Worm (Caenorhabditis elegans) whole organism, late embryonic: Measurements from ENCODE around the gene jmjd-5.

Source experiments
- C08G9.2 ChIP-seq: sonication (generic microtip); optimal IDR thresholded peaks from 2 replicates; lab custom pipeline; 2016; ENCODE audit warnings: mild to moderate bottlenecking, missing genetic modification characterization, moderate library complexity, missing compliant biosample characterization
- C38D4.7 ChIP-seq: fragments of 200-800 bp; sonication (Bioruptor generic); optimal IDR thresholded peaks from 2 replicates; lab custom pipeline; 2018; ENCODE audit warnings: mild to moderate bottlenecking, missing genetic modification characterization, moderate library complexity, missing compliant biosample characterization
- F13H6.1 ChIP-seq: sonication (generic microtip); optimal IDR thresholded peaks from 2 replicates; lab custom pipeline; 2016; ENCODE audit warnings: missing genetic modification characterization, missing compliant biosample characterization
- K02D7.2 ChIP-seq: sonication (generic microtip); optimal IDR thresholded peaks from 2 replicates; lab custom pipeline; 2017; ENCODE audit warnings: mild to moderate bottlenecking, missing genetic modification characterization, missing compliant biosample characterization
- Y22D7AL.16 ChIP-seq: sonication (generic microtip); optimal IDR thresholded peaks from 2 replicates; lab custom pipeline; 2016; ENCODE audit warnings: missing genetic modification characterization, missing compliant biosample characterization
- ceh-14 ChIP-seq: sonication (generic microtip); optimal IDR thresholded peaks from 2 replicates; lab custom pipeline; 2016; ENCODE audit warnings: missing genotype, missing genetic modification characterization, missing compliant biosample characterization
- ceh-18 ChIP-seq: sonication (generic microtip); optimal IDR thresholded peaks from 2 replicates; lab custom pipeline; 2016; ENCODE audit warnings: missing genetic modification characterization, missing compliant biosample characterization
- ceh-19 ChIP-seq: fragments of 200-800 bp; sonication (Bioruptor generic); optimal IDR thresholded peaks from 2 replicates; lab custom pipeline; 2018; ENCODE audit warnings: mild to moderate bottlenecking, missing genetic modification characterization, missing compliant biosample characterization
- ceh-22 ChIP-seq: sonication (generic microtip); optimal IDR thresholded peaks from 2 replicates; lab custom pipeline; 2017; ENCODE audit warnings: missing biosample characterization, missing genetic modification characterization
- ceh-24 ChIP-seq: sonication (generic microtip); optimal IDR thresholded peaks from 2 replicates; lab custom pipeline; 2016; ENCODE audit warnings: mild to moderate bottlenecking, missing genetic modification characterization, missing compliant biosample characterization
- ceh-30 ChIP-seq: fragments of 150-350 bp; optimal IDR thresholded peaks from 2 replicates; lab custom pipeline; 2014; ENCODE audit warnings: missing biosample characterization, missing genetic modification characterization
- ceh-34 ChIP-seq: sonication (generic microtip); optimal IDR thresholded peaks from 2 replicates; lab custom pipeline; 2016; ENCODE audit warnings: mild to moderate bottlenecking, missing genetic modification characterization, missing compliant biosample characterization
- che-1 ChIP-seq: sonication (generic microtip); optimal IDR thresholded peaks from 2 replicates; lab custom pipeline; 2016; ENCODE audit warnings: mild to moderate bottlenecking, missing genetic modification characterization, missing compliant biosample characterization
- dmd-4 ChIP-seq: sonication (generic microtip); optimal IDR thresholded peaks from 2 replicates; lab custom pipeline; 2016; ENCODE audit warnings: borderline replicate concordance, missing genetic modification characterization, missing compliant biosample characterization
- elt-2 ChIP-seq: sonication (generic microtip); optimal IDR thresholded peaks from 2 replicates; lab custom pipeline; 2016; ENCODE audit warnings: missing genetic modification reagents, missing genetic modification characterization, missing compliant biosample characterization
- ets-4 ChIP-seq: sonication (generic microtip); optimal IDR thresholded peaks from 2 replicates; lab custom pipeline; 2016; ENCODE audit warnings: missing genetic modification characterization, missing compliant biosample characterization
- fax-1 ChIP-seq: sonication (generic microtip); optimal IDR thresholded peaks from 2 replicates; lab custom pipeline; 2016; ENCODE audit warnings: missing genotype, missing genetic modification characterization, missing compliant biosample characterization
- fkh-10 ChIP-seq: fragments of 150-350 bp; optimal IDR thresholded peaks from 2 replicates; lab custom pipeline; 2014; ENCODE audit warnings: missing biosample characterization, missing genetic modification reagents, missing genetic modification characterization
- fkh-6 ChIP-seq: sonication (generic microtip); optimal IDR thresholded peaks from 2 replicates; lab custom pipeline; 2016; ENCODE audit warnings: missing genetic modification characterization, missing compliant biosample characterization
- gmeb-2 ChIP-seq: sonication (generic microtip); optimal IDR thresholded peaks from 2 replicates; lab custom pipeline; 2016; ENCODE audit warnings: missing genetic modification characterization, inconsistent platforms, missing compliant biosample characterization
- hlh-13 ChIP-seq: fragments of 200-800 bp; sonication (Bioruptor generic); optimal IDR thresholded peaks from 2 replicates; lab custom pipeline; 2018; ENCODE audit warnings: mild to moderate bottlenecking, missing genetic modification characterization, missing compliant biosample characterization
- hlh-30 ChIP-seq: sonication (generic microtip); optimal IDR thresholded peaks from 2 replicates; lab custom pipeline; 2017; ENCODE audit warnings: antibody characterized with exemption, missing genetic modification characterization, missing compliant biosample characterization; ENCODE audit not compliant: insufficient read depth
- hlh-6 ChIP-seq: sonication (generic microtip); optimal IDR thresholded peaks from 2 replicates; lab custom pipeline; 2016; ENCODE audit warnings: missing genotype, missing genetic modification characterization, missing compliant biosample characterization
- hlh-8 ChIP-seq: sonication (generic microtip); optimal IDR thresholded peaks from 2 replicates; lab custom pipeline; 2016; ENCODE audit warnings: missing genotype, missing genetic modification characterization, missing compliant biosample characterization
- lim-6 ChIP-seq: sonication (generic microtip); optimal IDR thresholded peaks from 2 replicates; lab custom pipeline; 2016; ENCODE audit warnings: missing genetic modification characterization, missing compliant biosample characterization
- lin-11 ChIP-seq: fragments of 200-800 bp; sonication (Bioruptor generic); optimal IDR thresholded peaks from 2 replicates; lab custom pipeline; 2018; ENCODE audit warnings: mild to moderate bottlenecking, missing genetic modification characterization, missing compliant biosample characterization
- madf-2 ChIP-seq: sonication (generic microtip); optimal IDR thresholded peaks from 2 replicates; lab custom pipeline; 2017; ENCODE audit warnings: missing genetic modification characterization, missing compliant biosample characterization
- nfya-1 ChIP-seq: sonication (generic microtip); optimal IDR thresholded peaks from 2 replicates; lab custom pipeline; 2017; ENCODE audit warnings: missing genetic modification characterization, mild to moderate bottlenecking, missing compliant biosample characterization, antibody characterized with exemption, moderate library complexity
- nhr-11 ChIP-seq: fragments of 150-350 bp; optimal IDR thresholded peaks from 2 replicates; lab custom pipeline; 2014; ENCODE audit warnings: missing biosample characterization, missing genetic modification characterization
- npax-4 ChIP-seq: sonication (generic microtip); optimal IDR thresholded peaks from 2 replicates; lab custom pipeline; 2016; ENCODE audit warnings: missing genetic modification characterization, missing compliant biosample characterization
- odd-2 ChIP-seq: sonication (generic microtip); optimal IDR thresholded peaks from 2 replicates; lab custom pipeline; 2017; ENCODE audit warnings: antibody characterized with exemption, mild to moderate bottlenecking, missing genetic modification characterization, missing compliant biosample characterization
- pag-3 ChIP-seq: sonication (generic microtip); optimal IDR thresholded peaks from 2 replicates; lab custom pipeline; 2016; ENCODE audit warnings: missing compliant biosample characterization, missing genetic modification characterization, borderline replicate concordance
- pat-9 ChIP-seq: fragments of 200-800 bp; sonication (Bioruptor generic); optimal IDR thresholded peaks from 2 replicates; lab custom pipeline; 2018; ENCODE audit warnings: mild to moderate bottlenecking, missing genetic modification characterization, moderate library complexity, missing compliant biosample characterization
- pax-1 ChIP-seq: fragments of 150-350 bp; optimal IDR thresholded peaks from 2 replicates; lab custom pipeline; 2014; ENCODE audit warnings: missing biosample characterization, missing genetic modification characterization
- pha-2 ChIP-seq: sonication (generic microtip); optimal IDR thresholded peaks from 2 replicates; lab custom pipeline; 2017; ENCODE audit warnings: mild to moderate bottlenecking, missing genetic modification characterization, missing compliant biosample characterization
- pha-4 ChIP-seq: fragments of 150-350 bp; optimal IDR thresholded peaks from 2 replicates; lab custom pipeline; 2018; ENCODE audit warnings: missing biosample characterization, missing genetic modification reagents, missing genetic modification characterization
- pqm-1 ChIP-seq: sonication (generic microtip); optimal IDR thresholded peaks from 2 replicates; lab custom pipeline; 2016; ENCODE audit warnings: missing genetic modification characterization, missing compliant biosample characterization
- pros-1 ChIP-seq: fragments of 150-350 bp; optimal IDR thresholded peaks from 2 replicates; lab custom pipeline; 2014; ENCODE audit warnings: missing biosample characterization, missing genetic modification reagents, missing genetic modification characterization
- ref-2 ChIP-seq: sonication (generic microtip); optimal IDR thresholded peaks from 2 replicates; lab custom pipeline; 2016; ENCODE audit warnings: missing genetic modification characterization, missing compliant biosample characterization
- sdc-2 ChIP-seq: sonication (generic microtip); optimal IDR thresholded peaks from 2 replicates; lab custom pipeline; 2016; ENCODE audit warnings: missing genotype, missing genetic modification characterization, missing compliant biosample characterization
- sox-2 ChIP-seq: fragments of 200-800 bp; sonication (Bioruptor generic); IDR thresholded peaks from 2 replicates; pipeline ENCODE4 v1.3.6; 2022; ENCODE audit warnings: missing genetic modification reagents, missing genetic modification characterization, missing compliant biosample characterization
- sox-4 ChIP-seq: sonication (generic microtip); optimal IDR thresholded peaks from 2 replicates; lab custom pipeline; 2017; ENCODE audit warnings: mild to moderate bottlenecking, missing genetic modification characterization, inconsistent platforms, missing compliant biosample characterization
- syd-9 ChIP-seq: sonication (generic microtip); optimal IDR thresholded peaks from 2 replicates; lab custom pipeline; 2016; ENCODE audit warnings: mild to moderate bottlenecking, missing genetic modification characterization, moderate library complexity, missing compliant biosample characterization
- tbx-7 ChIP-seq: sonication (generic microtip); optimal IDR thresholded peaks from 2 replicates; lab custom pipeline; 2016; ENCODE audit warnings: missing genotype, missing genetic modification characterization, missing compliant biosample characterization
- ttx-3 ChIP-seq: sonication (generic microtip); optimal IDR thresholded peaks from 2 replicates; lab custom pipeline; 2016; ENCODE audit warnings: missing genetic modification reagents, missing genetic modification characterization, missing compliant biosample characterization
- unc-3 ChIP-seq, 2 experiments: fragments of 200-800 bp in 1 of 2; sonication (Bioruptor generic) in 1 of 2; sonication (generic microtip) in 1 of 2; conservative IDR thresholded peaks in 1 of 2; optimal IDR thresholded peaks in 1 of 2; 2 replicates each; pipeline versions ENCODE4 v1.3.6 to Lab custom; 2016 to 2022; ENCODE audit warnings: missing compliant biosample characterization in 2 of 2, missing genetic modification characterization in 2 of 2, missing genetic modification reagents in 1 of 2
- unc-42 ChIP-seq: sonication (generic microtip); optimal IDR thresholded peaks from 2 replicates; lab custom pipeline; 2016; ENCODE audit warnings: missing genotype, missing genetic modification characterization, missing compliant biosample characterization
- unc-55 ChIP-seq: sonication (generic microtip); optimal IDR thresholded peaks from 2 replicates; lab custom pipeline; 2017; ENCODE audit warnings: missing biosample characterization, missing genetic modification reagents, missing genetic modification characterization
- unc-86 ChIP-seq: sonication (generic microtip); optimal IDR thresholded peaks from 2 replicates; lab custom pipeline; 2016; ENCODE audit warnings: missing genetic modification characterization, missing compliant biosample characterization
- ztf-16 ChIP-seq: sonication (generic microtip); optimal IDR thresholded peaks from 2 replicates; lab custom pipeline; 2017; ENCODE audit warnings: missing genetic modification characterization, missing compliant biosample characterization

jmjd-5 gene

ce11 chrV:11113041-11113574 is 14.2 kb upstream of the jmjd-5 start, which contains the start of gene erfa-3 (continued):
- peak; percentile 74 for TF ChIP-seq unc-86 (tag; lab: Kevin White, UChicago)
- no peak for TF ChIP-seq unc-55 (GFP tag; lab: Kevin White, UChicago)
- peak; percentile 73 for TF ChIP-seq fkh-6
- no peak for TF ChIP-seq pqm-1 (tag; lab: Kevin White, UChicago)
- peak; percentile 84 for TF ChIP-seq ceh-34 (tag; lab: Kevin White, UChicago)
- peak; percentile 84 for TF ChIP-seq ref-2 (tag; lab: Kevin White, UChicago)
- peak; percentile 76 for TF ChIP-seq fax-1
- TF ChIP-seq lin-11 (tag; lab: Kevin White, UChicago) = peak; percentile 54
- TF ChIP-seq nhr-11 (tag; lab: Kevin White, UChicago) = no peak
- TF ChIP-seq pax-1 = peak; percentile 63
- peak; percentile 68 for TF ChIP-seq odd-2 (tag; lab: Kevin White, UChicago)
- TF ChIP-seq elt-2 (tag; lab: Kevin White, UChicago) = peak; percentile 90
- TF ChIP-seq pag-3 = no peak
- TF ChIP-seq C38D4.7 (GFP tag; lab: Kevin White, UChicago) = peak; percentile 71
- no peak for TF ChIP-seq pros-1 (tag; lab: Kevin White, UChicago)
- peak; percentile 73 for TF ChIP-seq nfya-1
- TF ChIP-seq Y22D7AL.16 (tag; lab: Kevin White, UChicago) = peak; percentile 52
- TF ChIP-seq ceh-19 (GFP tag; lab: Kevin White, UChicago) = peak; percentile 82
- peak; percentile 63 for TF ChIP-seq F13H6.1 (tag; lab: Kevin White, UChicago)
- peak; percentile 75 for TF ChIP-seq pat-9 (tag; lab: Kevin White, UChicago)
- no peak for TF ChIP-seq ceh-30 (tag; lab: Kevin White, UChicago)
- peak; percentile 45 for TF ChIP-seq npax-4 (tag; lab: Kevin White, UChicago)
- peak; percentile 69 for TF ChIP-seq gmeb-2 (tag; lab: Kevin White, UChicago)
- TF ChIP-seq ceh-24 (tag; lab: Kevin White, UChicago) = peak; percentile 51
- TF ChIP-seq lim-6 (tag; lab: Kevin White, UChicago) = peak; percentile 49
- peak; percentile 85 for TF ChIP-seq pha-2 (tag; lab: Kevin White, UChicago)
- TF ChIP-seq unc-3 (GFP tag; conservative IDR thresholded peaks at IDR 0.05; lab: Robert Waterston, UW) = no peak
- peak; percentile 68 for TF ChIP-seq unc-3 (tag; optimal IDR thresholded peaks at IDR 0.05; lab: Kevin White, UChicago)
- TF ChIP-seq sox-4 = peak; percentile 72
- TF ChIP-seq syd-9 = peak; percentile 73
- TF ChIP-seq unc-42 = no peak
- peak; percentile 63 for TF ChIP-seq ztf-16 (tag; lab: Kevin White, UChicago)
- peak; percentile 68 for TF ChIP-seq hlh-8 (tag; lab: Kevin White, UChicago)
- peak; percentile 81 for TF ChIP-seq ttx-3 (tag; lab: Kevin White, UChicago)
- TF ChIP-seq ceh-22 (tag; lab: Kevin White, UChicago) = no peak
- TF ChIP-seq madf-2 (tag; lab: Kevin White, UChicago) = peak; percentile 67
- TF ChIP-seq hlh-6 (tag; lab: Kevin White, UChicago) = peak; percentile 72
- TF ChIP-seq hlh-13 = peak; percentile 18
- peak; percentile 65 for TF ChIP-seq che-1
- TF ChIP-seq sox-2 (GFP tag; lab: Robert Waterston, UW) = peak; percentile 45; the same call in 1 of the 2 replicates
- TF ChIP-seq ceh-18 (tag; lab: Kevin White, UChicago) = peak; percentile 52
- peak; percentile 60 for TF ChIP-seq sdc-2 (tag; lab: Kevin White, UChicago)
- no peak for TF ChIP-seq pha-4

DNA sequence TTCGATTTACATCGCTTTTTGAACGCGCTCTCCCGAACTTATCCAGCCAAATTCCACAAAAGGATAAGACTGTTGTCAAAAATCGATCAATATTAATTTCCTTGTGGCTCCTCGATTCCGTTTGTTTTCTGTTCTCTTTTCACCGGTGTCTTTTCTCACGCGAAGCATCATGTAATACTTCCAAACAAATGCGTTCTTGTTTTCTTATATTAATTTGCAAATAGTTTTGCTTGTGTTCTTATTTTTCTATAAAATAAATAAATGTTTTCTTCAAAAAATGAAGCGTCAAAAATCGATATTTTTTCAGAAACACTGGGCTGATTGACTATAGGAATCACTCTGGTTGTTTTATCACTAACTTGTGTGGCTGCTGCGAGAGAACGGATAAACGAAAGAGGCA is 13.7 kb upstream of the jmjd-5 start, which contains the start of gene math-33:
Gene math-33 (plus strand): TSS at position 301 of the 400 bp plus-strand sequence.
- no peak for TF ChIP-seq fkh-6
- TF ChIP-seq ceh-19 (GFP tag; lab: Kevin White, UChicago) = no peak
- no peak for TF ChIP-seq pax-1
- no peak for TF ChIP-seq ceh-30 (tag; lab: Kevin White, UChicago)
- TF ChIP-seq tbx-7 (tag; lab: Kevin White, UChicago) = no peak
- TF ChIP-seq pha-4 = no peak
- no peak for TF ChIP-seq ceh-24 (tag; lab: Kevin White, UChicago)
- TF ChIP-seq npax-4 (tag; lab: Kevin White, UChicago) = no peak
- TF ChIP-seq unc-3 (GFP tag; conservative IDR thresholded peaks at IDR 0.05; lab: Robert Waterston, UW) = no peak
- no peak for TF ChIP-seq unc-3 (tag; optimal IDR thresholded peaks at IDR 0.05; lab: Kevin White, UChicago)
- no peak for TF ChIP-seq ets-4 (tag; lab: Kevin White, UChicago)
- TF ChIP-seq ceh-22 (tag; lab: Kevin White, UChicago) = no peak
- TF ChIP-seq C08G9.2 = no peak
- TF ChIP-seq madf-2 (tag; lab: Kevin White, UChicago) = no peak
- no peak for TF ChIP-seq ceh-14 (tag; lab: Kevin White, UChicago)
- no peak for TF ChIP-seq pros-1 (tag; lab: Kevin White, UChicago)
- TF ChIP-seq ttx-3 (tag; lab: Kevin White, UChicago) = no peak
- no peak for TF ChIP-seq hlh-30 (tag; lab: Kevin White, UChicago)
- TF ChIP-seq dmd-4 (tag; lab: Kevin White, UChicago) = no peak
- TF ChIP-seq fkh-10 (GFP tag; lab: Kevin White, UChicago) = no peak
- TF ChIP-seq K02D7.2 = no peak
